Fruit fly (Drosophila melanogaster) whole organism, embryonic: Measurements from ENCODE around the gene Tim17a2.

ENCODE experiments used
- Adf1 ChIP-seq: fragments of 200-800 bp; sonication (Bioruptor generic); IDR thresholded peaks from 2 replicates; pipeline ENCODE4 v1.3.6; 2022; ENCODE audit warnings: missing biosample characterization, missing genetic modification characterization
- CG10543 ChIP-seq: fragments of 200-800 bp; sonication (Bioruptor generic); optimal IDR thresholded peaks from 3 replicates; lab custom pipeline; 2017; ENCODE audit warnings: missing biosample characterization, mild to moderate bottlenecking, missing genetic modification characterization, moderate library complexity
- CG10979 ChIP-seq: fragments of 200-800 bp; sonication (Bioruptor generic); optimal IDR thresholded peaks from 2 replicates; lab custom pipeline; 2018; ENCODE audit warnings: missing biosample characterization, mild to moderate bottlenecking, missing genetic modification characterization, moderate library complexity
- CG11695 ChIP-seq: fragments of 200-800 bp; sonication (Bioruptor generic); IDR thresholded peaks from 3 replicates; pipeline ENCODE4 v1.3.6; 2022; ENCODE audit warnings: missing biosample characterization, missing genetic modification characterization
- CG11696 ChIP-seq: fragments of 200-800 bp; sonication (Bioruptor generic); IDR thresholded peaks from 2 replicates; pipeline ENCODE4 v1.3.6; 2022; ENCODE audit warnings: missing biosample characterization, missing genetic modification characterization
- CG12219 ChIP-seq: fragments of 200-800 bp; sonication (Bioruptor generic); optimal IDR thresholded peaks from 3 replicates; lab custom pipeline; 2018; ENCODE audit warnings: missing biosample characterization, mild to moderate bottlenecking, missing genetic modification characterization
- CG12391 ChIP-seq: fragments of 200-800 bp; sonication (Bioruptor generic); optimal IDR thresholded peaks from 3 replicates; lab custom pipeline; 2018; ENCODE audit warnings: missing biosample characterization, mild to moderate bottlenecking, missing genetic modification characterization, moderate library complexity
- CG12769 ChIP-seq: fragments of 200-800 bp; sonication (Bioruptor generic); optimal IDR thresholded peaks from 2 replicates; lab custom pipeline; 2019; ENCODE audit warnings: missing biosample characterization, mild to moderate bottlenecking, missing genetic modification characterization, moderate library complexity
- CG1529 ChIP-seq: fragments of 200-800 bp; sonication (Bioruptor generic); optimal IDR thresholded peaks from 3 replicates; lab custom pipeline; 2018; ENCODE audit warnings: missing biosample characterization, missing genetic modification characterization
- CG18011 ChIP-seq: fragments of 200-800 bp; sonication (Bioruptor generic); optimal IDR thresholded peaks from 2 replicates; lab custom pipeline; 2017; ENCODE audit warnings: missing biosample characterization, missing genetic modification characterization, mild to moderate bottlenecking, moderate library complexity, missing genotype
- CG18262 ChIP-seq: fragments of 200-800 bp; optimal IDR thresholded peaks from 3 replicates; lab custom pipeline; 2019; ENCODE audit warnings: missing biosample characterization, mild to moderate bottlenecking, missing genetic modification characterization, moderate library complexity
- CG18476 ChIP-seq: fragments of 200-800 bp; sonication (Bioruptor generic); optimal IDR thresholded peaks from 2 replicates; lab custom pipeline; 2016; ENCODE audit warnings: missing biosample characterization, mild to moderate bottlenecking, missing genetic modification characterization
- CG18619 ChIP-seq: fragments of 200-800 bp; sonication (Bioruptor generic); optimal IDR thresholded peaks from 3 replicates; lab custom pipeline; 2017; ENCODE audit warnings: missing biosample characterization, mild to moderate bottlenecking, missing genetic modification characterization
- CG30403 ChIP-seq: fragments of 200-800 bp; sonication (Bioruptor generic); optimal IDR thresholded peaks from 3 replicates; lab custom pipeline; 2016; ENCODE audit warnings: missing biosample characterization, missing genetic modification characterization
- CG32767 ChIP-seq: fragments of 200-800 bp; sonication (Bioruptor generic); IDR thresholded peaks from 2 replicates; pipeline ENCODE4 v1.3.6; 2022; ENCODE audit warnings: missing biosample characterization, missing genetic modification characterization
- CG33213 ChIP-seq: fragments of 200-800 bp; sonication (Bioruptor generic); optimal IDR thresholded peaks from 3 replicates; lab custom pipeline; 2016; ENCODE audit warnings: missing biosample characterization, missing genetic modification characterization
- CG34422 ChIP-seq: fragments of 200-800 bp; sonication (Bioruptor generic); IDR thresholded peaks from 3 replicates; pipeline ENCODE4 v1.3.6; 2022; ENCODE audit warnings: missing biosample characterization, missing genetic modification characterization
- CG42726 ChIP-seq: fragments of 200-800 bp; sonication (Bioruptor generic); IDR thresholded peaks from 2 replicates; pipeline ENCODE4 v1.3.6; 2022; ENCODE audit warnings: missing biosample characterization, missing genetic modification characterization; ENCODE audit not compliant: partially characterized antibody
- CG4282 ChIP-seq: fragments of 200-800 bp; sonication (Bioruptor generic); optimal IDR thresholded peaks from 2 replicates; lab custom pipeline; 2016; ENCODE audit warnings: missing biosample characterization, missing genetic modification characterization
- CG4328 ChIP-seq: fragments of 200-800 bp; sonication (Bioruptor generic); optimal IDR thresholded peaks from 3 replicates; lab custom pipeline; 2017; ENCODE audit warnings: missing biosample characterization, missing genetic modification reagents, missing genetic modification characterization
- CG5953 ChIP-seq: fragments of 200-800 bp; sonication (Bioruptor generic); IDR thresholded peaks from 2 replicates; pipeline ENCODE4 v1.3.6; 2022; ENCODE audit warnings: missing biosample characterization, missing genetic modification characterization
- CG6272 ChIP-seq: fragments of 200-800 bp; sonication (Bioruptor generic); IDR thresholded peaks from 2 replicates; pipeline ENCODE4 v1.3.6; 2022; ENCODE audit warnings: missing biosample characterization, missing genetic modification characterization
- CG7357 ChIP-seq: fragments of 200-800 bp; sonication (Bioruptor generic); IDR thresholded peaks from 3 replicates; pipeline ENCODE4 v1.3.6; 2022; ENCODE audit warnings: missing biosample characterization, missing genetic modification characterization
- D ChIP-seq, 2 experiments: fragments of 200-800 bp in 1 of 2; fragments of >200 bp in 1 of 2; sonication (Bioruptor generic) in 1 of 2; optimal IDR thresholded peaks; 2 replicates in 1 of 2; 3 replicates in 1 of 2; lab custom pipeline; 2017; ENCODE audit warnings: mild to moderate bottlenecking in 1 of 2, missing biosample characterization in 1 of 2, missing genetic modification characterization in 1 of 2, missing genetic modification reagents in 1 of 2
- Dad ChIP-seq: fragments of 200-800 bp; sonication (Bioruptor generic); optimal IDR thresholded peaks from 3 replicates; lab custom pipeline; 2016; ENCODE audit warnings: missing biosample characterization, missing genetic modification characterization
- H2.0 ChIP-seq: fragments of 200-800 bp; sonication (Bioruptor generic); IDR thresholded peaks from 2 replicates; pipeline ENCODE4 v1.3.6; 2022; ENCODE audit warnings: missing biosample characterization, missing genetic modification characterization
- Hey ChIP-seq: fragments of 200-800 bp; sonication (Bioruptor generic); optimal IDR thresholded peaks from 3 replicates; lab custom pipeline; 2018; ENCODE audit warnings: missing biosample characterization, mild to moderate bottlenecking, missing genetic modification characterization
- Pdp1 ChIP-seq, 2 experiments: fragments of 200-800 bp; sonication (Bioruptor generic); optimal IDR thresholded peaks; 3 replicates each; lab custom pipeline; 2016; ENCODE audit warnings: missing biosample characterization in 2 of 2, missing genetic modification characterization in 2 of 2, mild to moderate bottlenecking in 1 of 2, moderate library complexity in 1 of 2
- Poxn ChIP-seq: fragments of 200-800 bp; sonication (Bioruptor generic); IDR thresholded peaks from 2 replicates; pipeline ENCODE4 v1.3.6; 2022; ENCODE audit warnings: missing biosample characterization, missing genetic modification characterization
- Ptx1 ChIP-seq: fragments of 200-800 bp; sonication (Bioruptor generic); IDR thresholded peaks from 2 replicates; pipeline ENCODE4 v1.3.6; 2022; ENCODE audit warnings: missing biosample characterization, missing genetic modification characterization
- Rx ChIP-seq: fragments of 200-800 bp; sonication (Bioruptor generic); IDR thresholded peaks from 2 replicates; pipeline ENCODE4 v1.3.6; 2022; ENCODE audit warnings: missing biosample characterization, missing genetic modification characterization
- Taf1 ChIP-seq: fragments of 200-800 bp; sonication (Bioruptor generic); IDR thresholded peaks from 2 replicates; pipeline ENCODE4 v1.3.6; 2022; ENCODE audit warnings: missing biosample characterization, missing genetic modification characterization
- Xbp1 ChIP-seq: fragments of 200-800 bp; sonication (Bioruptor generic); optimal IDR thresholded peaks from 3 replicates; lab custom pipeline; 2016; ENCODE audit warnings: missing biosample characterization, mild to moderate bottlenecking, missing genetic modification characterization
- amos ChIP-seq: fragments of 200-800 bp; sonication (Bioruptor generic); IDR thresholded peaks from 2 replicates; pipeline ENCODE4 v1.3.6; 2022; ENCODE audit warnings: missing biosample characterization, missing genetic modification characterization; ENCODE audit not compliant: partially characterized antibody
- btn ChIP-seq: fragments of 200-800 bp; sonication (Bioruptor generic); optimal IDR thresholded peaks from 2 replicates; lab custom pipeline; 2016; ENCODE audit warnings: missing biosample characterization, missing genetic modification characterization
- ci ChIP-seq: fragments of 200-800 bp; sonication (Bioruptor generic); IDR thresholded peaks from 3 replicates; pipeline ENCODE4 v1.3.6; 2022; ENCODE audit warnings: missing biosample characterization, missing genetic modification characterization
- dm ChIP-seq: fragments of 200-800 bp; sonication (Bioruptor generic); optimal IDR thresholded peaks from 3 replicates; lab custom pipeline; 2016; ENCODE audit warnings: missing biosample characterization, missing genetic modification characterization
- ftz-f1 ChIP-seq: fragments of 200-800 bp; sonication (Bioruptor generic); optimal IDR thresholded peaks from 2 replicates; lab custom pipeline; 2016; ENCODE audit warnings: missing biosample characterization, missing genetic modification characterization
- gcm2 ChIP-seq: fragments of 200-800 bp; sonication (Bioruptor generic); optimal IDR thresholded peaks from 2 replicates; lab custom pipeline; 2016; ENCODE audit warnings: missing biosample characterization, missing genetic modification characterization
- gfzf ChIP-seq: fragments of 200-800 bp; sonication (Bioruptor generic); optimal IDR thresholded peaks from 2 replicates; lab custom pipeline; 2016; ENCODE audit warnings: missing biosample characterization, mild to moderate bottlenecking, missing genetic modification characterization, moderate library complexity
- gsb-n ChIP-seq: fragments of 200-800 bp; sonication (Bioruptor generic); optimal IDR thresholded peaks from 3 replicates; lab custom pipeline; 2018; ENCODE audit warnings: missing biosample characterization, mild to moderate bottlenecking, missing genetic modification characterization
- kah ChIP-seq: fragments of 200-800 bp; sonication (Bioruptor generic); optimal IDR thresholded peaks from 2 replicates; lab custom pipeline; 2018; ENCODE audit warnings: missing biosample characterization, mild to moderate bottlenecking, missing genetic modification characterization
- ken ChIP-seq: fragments of 200-800 bp; sonication (Bioruptor generic); IDR thresholded peaks from 3 replicates; pipeline ENCODE4 v1.3.6; 2022; ENCODE audit warnings: missing biosample characterization, missing genetic modification characterization
- nmo ChIP-seq: fragments of 200-800 bp; sonication (Bioruptor generic); optimal IDR thresholded peaks from 2 replicates; lab custom pipeline; 2018; ENCODE audit warnings: missing biosample characterization, mild to moderate bottlenecking, missing genetic modification characterization, moderate library complexity
- pnt ChIP-seq: fragments of 200-800 bp; sonication (Bioruptor generic); optimal IDR thresholded peaks from 3 replicates; lab custom pipeline; 2016; ENCODE audit warnings: missing biosample characterization, missing genetic modification characterization
- pzg ChIP-seq: fragments of 200-800 bp; sonication (Bioruptor generic); optimal IDR thresholded peaks from 3 replicates; lab custom pipeline; 2018; ENCODE audit warnings: missing biosample characterization, mild to moderate bottlenecking, missing genetic modification characterization, moderate library complexity
- ssp ChIP-seq: fragments of 200-800 bp; sonication (Bioruptor generic); IDR thresholded peaks from 2 replicates; pipeline ENCODE4 v1.3.6; 2022; ENCODE audit warnings: missing biosample characterization, missing genetic modification characterization
- tio ChIP-seq: fragments of 200-800 bp; sonication (Bioruptor generic); optimal IDR thresholded peaks from 2 replicates; lab custom pipeline; 2017; ENCODE audit warnings: missing biosample characterization, missing genetic modification characterization, inconsistent platforms
- vvl ChIP-seq: fragments of 200-800 bp; sonication (Bioruptor generic); IDR thresholded peaks from 2 replicates; pipeline ENCODE4 v1.3.6; 2022; ENCODE audit warnings: missing biosample characterization, missing genetic modification characterization
- zen ChIP-seq: fragments of 200-800 bp; sonication (Bioruptor generic); optimal IDR thresholded peaks from 3 replicates; lab custom pipeline; 2018; ENCODE audit warnings: missing biosample characterization, mild to moderate bottlenecking, missing genetic modification characterization, moderate library complexity
- zf30C ChIP-seq: fragments of 200-800 bp; sonication (Bioruptor generic); optimal IDR thresholded peaks from 3 replicates; lab custom pipeline; 2018; ENCODE audit warnings: missing biosample characterization, mild to moderate bottlenecking, missing genetic modification characterization

Gene Tim17a2

DNA sequence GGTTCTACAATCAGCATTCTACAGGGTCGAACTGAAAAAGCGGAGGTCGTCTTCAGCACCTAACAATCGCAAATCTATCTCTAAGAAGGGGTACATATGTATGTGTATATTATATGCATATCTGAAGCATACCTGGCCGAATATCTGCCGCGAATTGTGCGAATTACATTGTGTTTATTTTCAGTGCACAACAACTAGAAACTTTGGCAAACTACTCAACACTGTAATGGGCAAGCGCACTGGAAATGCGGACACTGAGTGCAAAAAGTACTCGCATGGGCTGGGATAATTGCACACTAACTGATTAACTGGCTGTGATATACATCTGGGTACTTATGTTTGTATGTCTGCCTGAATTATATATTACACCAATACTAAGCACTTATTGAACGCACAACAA is 8.3 kb upstream of the Tim17a2 start (continued):
- TF ChIP-seq CG32767 (GFP tag; lab: Robert Waterston, UW): no peak; the same call in 1 of the 2 replicates
- TF ChIP-seq tio (GFP tag; lab: Kevin White, UChicago): no peak
- no peak for TF ChIP-seq ssp (GFP tag; lab: Robert Waterston, UW)
- TF ChIP-seq CG33213 (GFP tag; lab: Kevin White, UChicago): peak; percentile 11
- no peak for TF ChIP-seq CG4282
- TF ChIP-seq CG6272 (GFP tag; lab: Robert Waterston, UW): no peak
- TF ChIP-seq CG30403 (GFP tag; lab: Kevin White, UChicago): peak; percentile 27
- TF ChIP-seq Poxn (GFP tag; lab: Robert Waterston, UW): no peak
- no peak for TF ChIP-seq CG5953
- TF ChIP-seq Taf1 (GFP tag; lab: Robert Waterston, UW): no peak
- no peak for TF ChIP-seq CG12219 (GFP tag; lab: Kevin White, UChicago)
- peak in 1 of 2 experiments; percentile 29 for TF ChIP-seq Pdp1 (GFP tag; optimal IDR thresholded peaks at IDR 0.05; lab: Kevin White, UChicago)
- TF ChIP-seq ftz-f1 (GFP tag; lab: Kevin White, UChicago): no peak
- no peak for TF ChIP-seq CG18011 (GFP tag; lab: Kevin White, UChicago)
- no peak for TF ChIP-seq CG42726
- TF ChIP-seq CG18619 (GFP tag; lab: Kevin White, UChicago): no peak
- TF ChIP-seq kah (GFP tag; lab: Kevin White, UChicago): no peak
- TF ChIP-seq CG4328 (GFP tag; lab: Kevin White, UChicago): no peak
- no peak for TF ChIP-seq Adf1 (GFP tag; lab: Robert Waterston, UW)
- TF ChIP-seq Hey (tag; lab: Kevin White, UChicago): no peak
- TF ChIP-seq CG11695: no peak
- TF ChIP-seq vvl: peak; percentile 55; the same call in 1 of the 2 replicates
- 0 out of 3 replicates have a peak, but pooled peaks have one; percentile 43 for TF ChIP-seq CG34422 (GFP tag; lab: Robert Waterston, UW)
- TF ChIP-seq CG18476 (GFP tag; lab: Kevin White, UChicago): no peak
- TF ChIP-seq Rx (GFP tag; lab: Robert Waterston, UW): no peak
- TF ChIP-seq zen (tag; lab: Kevin White, UChicago): peak; percentile 14
- peak; percentile 2 for TF ChIP-seq pzg (GFP tag; lab: Kevin White, UChicago)
- TF ChIP-seq gsb-n (tag; lab: Kevin White, UChicago): no peak
- TF ChIP-seq Xbp1 (GFP tag; lab: Kevin White, UChicago): peak; percentile 12
- TF ChIP-seq CG7357: no peak
- no peak for TF ChIP-seq CG18262 (tag; lab: Kevin White, UChicago)
- TF ChIP-seq D (optimal IDR thresholded peaks at IDR 0.05; lab: Kevin White, UChicago): no peak
- TF ChIP-seq D (GFP tag; optimal IDR thresholded peaks at IDR 0.05; lab: Kevin White, UChicago): no peak
- TF ChIP-seq Ptx1 (GFP tag; lab: Robert Waterston, UW): no peak
- TF ChIP-seq gfzf: no peak
- no peak for TF ChIP-seq ci
- TF ChIP-seq CG10543 (GFP tag; lab: Kevin White, UChicago): no peak
- TF ChIP-seq CG11696 (GFP tag; lab: Robert Waterston, UW): peak; percentile 44; the same call in 1 of the 2 replicates
- no peak for TF ChIP-seq gcm2 (GFP tag; lab: Kevin White, UChicago)
- no peak for TF ChIP-seq nmo (GFP tag; lab: Kevin White, UChicago)
- TF ChIP-seq Dad (GFP tag; lab: Kevin White, UChicago): no peak
- TF ChIP-seq H2.0: no peak
- TF ChIP-seq CG12769: peak; percentile 3
- TF ChIP-seq CG12391 (tag; lab: Kevin White, UChicago): no peak
- TF ChIP-seq btn (GFP tag; lab: Kevin White, UChicago): no peak
- no peak for TF ChIP-seq pnt (GFP tag; lab: Kevin White, UChicago)
- no peak for TF ChIP-seq dm (GFP tag; lab: Kevin White, UChicago)
- no peak for TF ChIP-seq CG1529 (GFP tag; lab: Kevin White, UChicago)
- TF ChIP-seq zf30C (GFP tag; lab: Kevin White, UChicago): peak; percentile 84
- peak; percentile 14; the same call in 1 of the 3 replicates for TF ChIP-seq ken (GFP tag; lab: Robert Waterston, UW)
- no peak for TF ChIP-seq amos (GFP tag; lab: Robert Waterston, UW)
- TF ChIP-seq CG10979 (tag; lab: Kevin White, UChicago): peak; percentile 23
